Fruit fly (Drosophila melanogaster): ENCODE results near the gene CG12773.

DNA sequence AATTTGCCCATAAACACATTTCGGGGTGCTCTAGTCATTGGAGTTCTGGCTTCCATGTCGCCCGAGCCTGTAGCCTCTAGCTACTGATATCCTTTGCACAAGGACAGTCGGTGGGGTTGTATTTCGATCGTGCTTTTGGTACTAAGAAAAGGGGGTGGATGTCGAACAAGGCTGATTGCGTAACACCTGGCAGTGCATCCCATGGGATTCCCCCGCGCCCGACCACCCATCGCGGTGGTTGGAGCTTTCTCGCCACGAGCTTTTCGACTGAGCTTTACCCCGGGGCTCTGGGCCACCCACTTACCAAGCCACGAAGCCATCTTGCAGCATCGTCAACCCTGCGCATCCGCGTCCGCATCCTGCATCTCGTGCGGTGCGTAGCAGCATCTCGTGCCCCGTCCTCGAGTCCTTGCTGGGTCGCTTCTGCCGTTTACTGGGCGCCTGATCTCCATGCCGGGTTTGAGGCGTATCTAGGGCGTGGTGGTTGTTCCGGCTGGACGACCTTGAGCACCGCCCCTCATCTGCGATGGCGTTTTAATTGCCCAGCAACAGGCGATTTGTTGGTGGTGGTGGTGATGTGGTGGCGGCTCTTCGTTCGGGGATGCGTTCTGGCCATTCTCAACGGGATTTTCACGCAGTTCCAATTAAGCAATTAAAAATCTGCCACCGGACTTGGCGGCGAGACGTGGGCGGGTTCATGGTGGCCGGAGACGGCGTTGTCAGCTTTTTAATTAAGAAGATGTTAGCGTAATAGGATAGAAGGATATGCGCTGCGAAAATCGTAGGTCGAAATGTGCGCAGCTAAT is 44.1 kb upstream of the CG12773 start:
- TF ChIP-seq CG6854 (GFP tag; optimal IDR thresholded peaks at IDR 0.05) (no peak), vri (GFP tag; optimal IDR thresholded peaks at IDR 0.05) (no peak), Lpt (GFP tag; optimal IDR thresholded peaks at IDR 0.05) (no peak), esn (GFP tag; optimal IDR thresholded peaks at IDR 0.05) (no peak), Blimp-1 (GFP tag; optimal IDR thresholded peaks at IDR 0.05) (no peak), CG1621 (tag; optimal IDR thresholded peaks at IDR 0.05) (no peak), CG7368 (GFP tag; optimal IDR thresholded peaks at IDR 0.05) (no peak), svp (GFP tag) (no peak), CG11762 (GFP tag; optimal IDR thresholded peaks at IDR 0.05; ENCODE audit: insufficient read depth) (no peak), eg (GFP tag; IDR thresholded peaks at IDR 0.05) (no peak), fkh (GFP tag; optimal IDR thresholded peaks at IDR 0.05) (no peak), fd59A (GFP tag; optimal IDR thresholded peaks at IDR 0.05) (no peak), CG10631 (GFP tag; optimal IDR thresholded peaks at IDR 0.05) (no peak), CG31627 (GFP tag; optimal IDR thresholded peaks at IDR 0.05) (no peak)

All from whole organism, prepupa.